Worm (Caenorhabditis elegans) whole organism, early embryonic: ENCODE results near the gene mpst-2.

Experiments
- B0310.2 ChIP-seq: sonication (generic microtip); optimal IDR thresholded peaks from 2 replicates; lab custom pipeline; 2016; ENCODE audit warnings: mild to moderate bottlenecking, missing genetic modification characterization, missing compliant biosample characterization
- F13C5.2 ChIP-seq: sonication (generic microtip); optimal IDR thresholded peaks from 2 replicates; lab custom pipeline; 2017; ENCODE audit warnings: mild to moderate bottlenecking, missing genetic modification characterization, inconsistent platforms, missing compliant biosample characterization
- aly-1 ChIP-seq: sonication (generic microtip); optimal IDR thresholded peaks from 2 replicates; lab custom pipeline; 2016; ENCODE audit warnings: missing genetic modification characterization, missing compliant biosample characterization
- ama-1 ChIP-seq: fragments of 150-350 bp; optimal IDR thresholded peaks from 2 replicates; lab custom pipeline; 2014
- ceh-13 ChIP-seq: fragments of 200-800 bp; sonication (Bioruptor generic); optimal IDR thresholded peaks from 2 replicates; lab custom pipeline; 2018; ENCODE audit warnings: mild to moderate bottlenecking, missing genetic modification characterization, missing compliant biosample characterization
- ceh-36 ChIP-seq: sonication (generic microtip); optimal IDR thresholded peaks from 2 replicates; lab custom pipeline; 2016; ENCODE audit warnings: missing genetic modification characterization, inconsistent platforms, missing compliant biosample characterization
- ets-7 ChIP-seq: sonication (generic microtip); optimal IDR thresholded peaks from 2 replicates; lab custom pipeline; 2016; ENCODE audit warnings: missing genotype, missing genetic modification characterization, missing compliant biosample characterization
- flt-1 ChIP-seq: fragments of 200-800 bp; sonication (Bioruptor generic); IDR thresholded peaks from 2 replicates; pipeline ENCODE4 v1.3.6; 2022; ENCODE audit warnings: missing genetic modification characterization, missing compliant biosample characterization
- hmbx-1 ChIP-seq: sonication (generic microtip); optimal IDR thresholded peaks from 2 replicates; lab custom pipeline; 2016; ENCODE audit warnings: mild to moderate bottlenecking, missing genetic modification characterization, missing compliant biosample characterization
- hmg-4 ChIP-seq: fragments of 200-800 bp; sonication (Bioruptor generic); optimal IDR thresholded peaks from 2 replicates; lab custom pipeline; 2018; ENCODE audit warnings: mild to moderate bottlenecking, missing genetic modification characterization, missing compliant biosample characterization
- hnd-1 ChIP-seq: sonication (generic microtip); optimal IDR thresholded peaks from 2 replicates; lab custom pipeline; 2016; ENCODE audit warnings: missing genetic modification characterization, missing compliant biosample characterization
- pes-1 ChIP-seq: fragments of 200-800 bp; sonication (Bioruptor generic); IDR thresholded peaks from 2 replicates; pipeline ENCODE4 v1.3.6; 2022; ENCODE audit warnings: missing genetic modification reagents, missing genetic modification characterization, missing compliant biosample characterization
- scrt-1 ChIP-seq: fragments of 200-800 bp; sonication (Bioruptor generic); IDR thresholded peaks from 2 replicates; pipeline ENCODE4 v1.3.6; 2022; ENCODE audit warnings: missing genetic modification characterization, missing compliant biosample characterization
- sea-1 ChIP-seq: fragments of 200-800 bp; sonication (Bioruptor generic); conservative IDR thresholded peaks from 2 replicates; pipeline ENCODE4 v1.3.6; 2022; ENCODE audit warnings: missing genetic modification characterization, missing compliant biosample characterization
- tbx-11 ChIP-seq: fragments of 200-800 bp; sonication (Bioruptor generic); IDR thresholded peaks from 2 replicates; pipeline ENCODE4 v1.3.6; 2022; ENCODE audit warnings: missing genetic modification characterization, missing compliant biosample characterization
- tbx-37 ChIP-seq: fragments of 200-800 bp; sonication (Bioruptor generic); conservative IDR thresholded peaks from 2 replicates; pipeline ENCODE4 v1.3.6; 2022; ENCODE audit warnings: missing genetic modification reagents, missing genetic modification characterization, missing compliant biosample characterization
- tra-4 ChIP-seq: sonication (generic microtip); optimal IDR thresholded peaks from 2 replicates; lab custom pipeline; 2017; ENCODE audit warnings: missing genetic modification characterization, missing compliant biosample characterization

Gene mpst-2

ce11 chrV:14850530-14850929 is 42.7 kb downstream of the mpst-2 start:
- TF ChIP-seq ceh-36 (tag; lab: Kevin White, UChicago): no peak
- no peak for TF ChIP-seq hnd-1 (tag; lab: Kevin White, UChicago)
- no peak for TF ChIP-seq tbx-11 (GFP tag; lab: Robert Waterston, UW)
- TF ChIP-seq ets-7 (tag; lab: Kevin White, UChicago): no peak
- TF ChIP-seq hmbx-1 (tag; lab: Kevin White, UChicago): no peak
- no peak for TF ChIP-seq F13C5.2 (tag; lab: Kevin White, UChicago)
- no peak for TF ChIP-seq ceh-13 (GFP tag; lab: Kevin White, UChicago)
- TF ChIP-seq B0310.2 (tag; lab: Kevin White, UChicago): no peak
- TF ChIP-seq tra-4 (tag; lab: Kevin White, UChicago): no peak
- no peak for TF ChIP-seq hmg-4
- no peak for TF ChIP-seq pes-1 (GFP tag; lab: Robert Waterston, UW)

ce11 chrV:14849628-14850027 is 43.6 kb downstream of the mpst-2 start:
- no peak for TF ChIP-seq scrt-1 (GFP tag; lab: Robert Waterston, UW)

ce11 chrV:14848510-14849206 is 44.6 kb downstream of the mpst-2 start:
- TF ChIP-seq hmg-4 (no peak), ama-1 (lab: Kevin White, UChicago) (no peak), tbx-11 (GFP tag; lab: Robert Waterston, UW) (no peak), ceh-13 (GFP tag; lab: Kevin White, UChicago) (no peak), B0310.2 (tag; lab: Kevin White, UChicago) (no peak), tbx-37 (no peak), hmbx-1 (tag; lab: Kevin White, UChicago) (no peak), tra-4 (tag; lab: Kevin White, UChicago) (no peak), scrt-1 (GFP tag; lab: Robert Waterston, UW) (no peak)

ce11 chrV:14847291-14847915 is 45.9 kb downstream of the mpst-2 start, which contains the start of gene ret-1:
Gene ret-1 (minus strand): TSS chrV:14847413.
- TF ChIP-seq sea-1 (GFP tag; lab: Robert Waterston, UW) (no peak), tbx-37 (0 out of 2 replicates have a peak, but pooled peaks have one; percentile 11)

ce11 chrV:14841660-14842059 is 51.6 kb downstream of the mpst-2 start:
- TF ChIP-seq tbx-37 (no peak), ets-7 (tag; lab: Kevin White, UChicago) (no peak), B0310.2 (tag; lab: Kevin White, UChicago) (no peak), ceh-36 (tag; lab: Kevin White, UChicago) (no peak), flt-1 (no peak), hnd-1 (tag; lab: Kevin White, UChicago) (no peak), ceh-13 (GFP tag; lab: Kevin White, UChicago) (no peak), aly-1 (tag; lab: Kevin White, UChicago) (no peak), hmbx-1 (tag; lab: Kevin White, UChicago) (no peak), F13C5.2 (tag; lab: Kevin White, UChicago) (no peak), hmg-4 (no peak), scrt-1 (GFP tag; lab: Robert Waterston, UW) (no peak), tra-4 (tag; lab: Kevin White, UChicago) (no peak), tbx-11 (GFP tag; lab: Robert Waterston, UW) (no peak), pes-1 (GFP tag; lab: Robert Waterston, UW) (no peak), sea-1 (GFP tag; lab: Robert Waterston, UW) (no peak), ama-1 (lab: Kevin White, UChicago) (no peak)
